Fruit fly (Drosophila melanogaster) whole organism, embryonic: Measurements from ENCODE around the gene CG6055.
A peak's percentile ranks its signal among the peaks of the same experiment; 100 is the strongest.

Source experiments
- ATbp ChIP-seq: fragments of 200-800 bp; sonication (Bioruptor generic); optimal IDR thresholded peaks from 2 replicates; lab custom pipeline; 2017; ENCODE audit warnings: missing biosample characterization, mild to moderate bottlenecking, missing genetic modification characterization, missing genetic modification reagents
- CG10321 ChIP-seq: fragments of 200-800 bp; sonication (Bioruptor generic); IDR thresholded peaks from 2 replicates; pipeline ENCODE4 v1.3.6; 2022; ENCODE audit warnings: missing biosample characterization, missing genetic modification characterization
- CG12659 ChIP-seq: fragments of 200-800 bp; sonication (Bioruptor generic); optimal IDR thresholded peaks from 3 replicates; lab custom pipeline; 2017; ENCODE audit warnings: mild to moderate bottlenecking, missing biosample characterization, missing genetic modification reagents, missing genetic modification characterization
- CG13894 ChIP-seq: fragments of 200-800 bp; sonication (Bioruptor generic); optimal IDR thresholded peaks from 3 replicates; lab custom pipeline; 2018; ENCODE audit warnings: missing biosample characterization, mild to moderate bottlenecking, missing genetic modification characterization, moderate library complexity
- CG15011 ChIP-seq: fragments of 200-800 bp; sonication (Bioruptor generic); optimal IDR thresholded peaks from 3 replicates; lab custom pipeline; 2018; ENCODE audit warnings: missing biosample characterization, mild to moderate bottlenecking, missing genetic modification characterization
- CG15514 ChIP-seq: fragments of 200-800 bp; sonication (Bioruptor generic); optimal IDR thresholded peaks from 3 replicates; lab custom pipeline; 2017; ENCODE audit warnings: missing biosample characterization, missing genetic modification characterization, mild to moderate bottlenecking, moderate library complexity, missing genetic modification reagents
- CG17912 ChIP-seq: fragments of 200-800 bp; sonication (Bioruptor generic); optimal IDR thresholded peaks from 2 replicates; lab custom pipeline; 2018; ENCODE audit warnings: missing biosample characterization, mild to moderate bottlenecking, missing genetic modification characterization
- CG2875 ChIP-seq: fragments of 200-800 bp; sonication (Bioruptor generic); optimal IDR thresholded peaks from 2 replicates; lab custom pipeline; 2017; ENCODE audit warnings: missing biosample characterization, mild to moderate bottlenecking, missing genetic modification characterization, missing genetic modification reagents
- CG32532 ChIP-seq: fragments of 200-800 bp; sonication (Bioruptor generic); IDR thresholded peaks from 2 replicates; pipeline ENCODE4 v1.3.6; 2022; ENCODE audit warnings: missing biosample characterization, missing genetic modification characterization
- CG33213 ChIP-seq: fragments of 200-800 bp; sonication (Bioruptor generic); optimal IDR thresholded peaks from 3 replicates; lab custom pipeline; 2016; ENCODE audit warnings: missing biosample characterization, missing genetic modification characterization
- CG4617 ChIP-seq: fragments of 200-800 bp; sonication (Bioruptor generic); optimal IDR thresholded peaks from 3 replicates; lab custom pipeline; 2016; ENCODE audit warnings: missing biosample characterization, missing genetic modification characterization, borderline replicate concordance
- CG9215 ChIP-seq: fragments of 200-800 bp; sonication (Bioruptor generic); IDR thresholded peaks from 2 replicates; pipeline ENCODE4 v1.3.6; 2022; ENCODE audit warnings: missing biosample characterization, missing genetic modification characterization
- CG9609 ChIP-seq: fragments of 200-800 bp; sonication (Bioruptor generic); optimal IDR thresholded peaks from 3 replicates; lab custom pipeline; 2016; ENCODE audit warnings: missing biosample characterization, missing genetic modification characterization
- CG9727 ChIP-seq: fragments of 200-800 bp; sonication (Bioruptor generic); optimal IDR thresholded peaks from 3 replicates; lab custom pipeline; 2017; ENCODE audit warnings: missing biosample characterization, mild to moderate bottlenecking, missing genetic modification characterization
- D19B ChIP-seq: fragments of 200-800 bp; sonication (Bioruptor generic); optimal IDR thresholded peaks from 2 replicates; lab custom pipeline; 2017; ENCODE audit warnings: missing biosample characterization, mild to moderate bottlenecking, missing genetic modification characterization
- Dfd ChIP-seq, 2 experiments: fragments of >200 bp; optimal IDR thresholded peaks; 2 replicates each; lab custom pipeline; 2017; ENCODE audit warnings: missing biosample characterization in 2 of 2, missing genetic modification characterization in 2 of 2
- Doc2 ChIP-seq: fragments of 200-800 bp; sonication (Bioruptor generic); IDR thresholded peaks from 2 replicates; pipeline ENCODE4 v1.3.6; 2022; ENCODE audit warnings: missing biosample characterization, missing genetic modification characterization
- Hmr ChIP-seq: fragments of 200-800 bp; sonication (Bioruptor generic); optimal IDR thresholded peaks from 3 replicates; lab custom pipeline; 2017; ENCODE audit warnings: mild to moderate bottlenecking, missing biosample characterization, missing genetic modification reagents, missing genetic modification characterization
- Hr51 ChIP-seq, 2 experiments: fragments of 200-800 bp; sonication (Bioruptor generic); optimal IDR thresholded peaks; 2 replicates in 1 of 2; 3 replicates in 1 of 2; lab custom pipeline; 2016 to 2018; ENCODE audit warnings: missing biosample characterization in 2 of 2, missing genetic modification characterization in 2 of 2, mild to moderate bottlenecking in 1 of 2, moderate library complexity in 1 of 2
- Hr78 ChIP-seq, 2 experiments: fragments of 200-800 bp in 1 of 2; fragments of >200 bp in 1 of 2; sonication (Bioruptor generic) in 1 of 2; optimal IDR thresholded peaks; 2 replicates each; lab custom pipeline; 2017 to 2019; ENCODE audit warnings: missing biosample characterization in 2 of 2, missing genetic modification characterization in 2 of 2, mild to moderate bottlenecking in 1 of 2, moderate library complexity in 1 of 2
- Jarid2 ChIP-seq: fragments of 200-800 bp; sonication (Bioruptor generic); optimal IDR thresholded peaks from 3 replicates; lab custom pipeline; 2017; ENCODE audit warnings: mild to moderate bottlenecking, missing biosample characterization, missing genetic modification reagents, missing genetic modification characterization
- Med ChIP-seq: fragments of 200-800 bp; sonication (Bioruptor generic); peaks from one replicate; lab custom pipeline; 2016; ENCODE audit warnings: missing biosample characterization, missing genetic modification characterization, mild to moderate bottlenecking, inconsistent platforms, moderate library complexity
- Meics ChIP-seq: fragments of 200-800 bp; sonication (Bioruptor generic); optimal IDR thresholded peaks from 2 replicates; lab custom pipeline; 2017; ENCODE audit warnings: missing biosample characterization, mild to moderate bottlenecking, missing genetic modification characterization
- NC2β ChIP-seq: fragments of 200-800 bp; sonication (Bioruptor generic); optimal IDR thresholded peaks from 2 replicates; lab custom pipeline; 2016; ENCODE audit warnings: missing biosample characterization, missing genetic modification characterization
- Sox102F ChIP-seq: fragments of 200-800 bp; sonication (Bioruptor generic); optimal IDR thresholded peaks from 2 replicates; lab custom pipeline; 2018; ENCODE audit warnings: missing biosample characterization, mild to moderate bottlenecking, missing genetic modification characterization, moderate library complexity
- Tbp ChIP-seq: fragments of >200 bp; optimal IDR thresholded peaks from 2 replicates; lab custom pipeline; 2018; ENCODE audit warnings: missing biosample characterization, missing genetic modification characterization
- Trl ChIP-seq, 3 experiments: fragments of >200 bp in 2 of 3; fragments of 200-800 bp in 1 of 3; sonication (Bioruptor generic) in 1 of 3; optimal IDR thresholded peaks; 2 replicates in 1 of 3; 3 replicates in 2 of 3; lab custom pipeline; 2016 to 2017; ENCODE audit warnings: missing biosample characterization in 1 of 3, missing genetic modification characterization in 1 of 3
- Usf ChIP-seq: fragments of 200-800 bp; sonication (Bioruptor generic); optimal IDR thresholded peaks from 2 replicates; lab custom pipeline; 2017; ENCODE audit warnings: missing genotype, missing biosample characterization, missing genetic modification characterization
- Vsx1 ChIP-seq: fragments of 200-800 bp; sonication (Bioruptor generic); optimal IDR thresholded peaks from 2 replicates; lab custom pipeline; 2017; ENCODE audit warnings: missing biosample characterization, mild to moderate bottlenecking, missing genetic modification characterization, missing genetic modification reagents
- YL-1 ChIP-seq: fragments of 200-800 bp; sonication (Bioruptor generic); optimal IDR thresholded peaks from 3 replicates; lab custom pipeline; 2017; ENCODE audit warnings: missing biosample characterization, mild to moderate bottlenecking, missing genetic modification characterization
- ap ChIP-seq: fragments of 200-800 bp; sonication (Bioruptor generic); IDR thresholded peaks from 2 replicates; pipeline ENCODE4 v1.3.6; 2022; ENCODE audit warnings: missing biosample characterization, missing genetic modification characterization
- bsh ChIP-seq, 2 experiments: fragments of 200-800 bp; sonication (Bioruptor generic); optimal IDR thresholded peaks; 2 replicates each; lab custom pipeline; 2017 to 2018; ENCODE audit warnings: mild to moderate bottlenecking in 2 of 2, missing biosample characterization in 2 of 2, missing genetic modification characterization in 2 of 2, moderate library complexity in 1 of 2
- cato ChIP-seq: fragments of 200-800 bp; sonication (Bioruptor generic); optimal IDR thresholded peaks from 2 replicates; lab custom pipeline; 2016; ENCODE audit warnings: missing biosample characterization, missing genetic modification characterization, borderline replicate concordance
- da ChIP-seq: fragments of 200-800 bp; sonication (Bioruptor generic); optimal IDR thresholded peaks from 2 replicates; lab custom pipeline; 2016; ENCODE audit warnings: missing biosample characterization, missing genetic modification characterization
- esg ChIP-seq: fragments of 200-800 bp; sonication (Bioruptor generic); conservative IDR thresholded peaks from 2 replicates; pipeline ENCODE4 v1.3.6; 2022; ENCODE audit warnings: missing biosample characterization, missing genetic modification characterization
- eve ChIP-seq, 2 experiments: fragments of >200 bp; optimal IDR thresholded peaks; 2 replicates each; lab custom pipeline; 2017; ENCODE audit warnings: missing biosample characterization in 2 of 2, missing genetic modification characterization in 2 of 2
- gcm2 ChIP-seq: fragments of 200-800 bp; sonication (Bioruptor generic); optimal IDR thresholded peaks from 2 replicates; lab custom pipeline; 2016; ENCODE audit warnings: missing biosample characterization, missing genetic modification characterization
- grau ChIP-seq: fragments of 200-800 bp; optimal IDR thresholded peaks from 3 replicates; lab custom pipeline; 2019; ENCODE audit warnings: missing biosample characterization, mild to moderate bottlenecking, missing genetic modification characterization, moderate library complexity
- jumu ChIP-seq: fragments of 200-800 bp; sonication (Bioruptor generic); optimal IDR thresholded peaks from 3 replicates; lab custom pipeline; 2016; ENCODE audit warnings: missing biosample characterization, missing genetic modification characterization
- lab ChIP-seq: fragments of 200-800 bp; sonication (Bioruptor generic); optimal IDR thresholded peaks from 3 replicates; lab custom pipeline; 2017; ENCODE audit warnings: missing biosample characterization, missing genetic modification characterization, mild to moderate bottlenecking, moderate library complexity, missing genetic modification reagents
- mirr ChIP-seq: fragments of 200-800 bp; sonication (Bioruptor generic); optimal IDR thresholded peaks from 3 replicates; lab custom pipeline; 2018; ENCODE audit warnings: missing biosample characterization, mild to moderate bottlenecking, missing genetic modification characterization
- p53 ChIP-seq: fragments of 200-800 bp; sonication (Bioruptor generic); optimal IDR thresholded peaks from 2 replicates; lab custom pipeline; 2016; ENCODE audit warnings: missing biosample characterization, missing genetic modification characterization
- sisA ChIP-seq: fragments of 200-800 bp; sonication (Bioruptor generic); IDR thresholded peaks from 2 replicates; pipeline ENCODE4 v1.3.6; 2022; ENCODE audit warnings: missing biosample characterization, missing genetic modification characterization
- ssp ChIP-seq: fragments of 200-800 bp; sonication (Bioruptor generic); IDR thresholded peaks from 2 replicates; pipeline ENCODE4 v1.3.6; 2022; ENCODE audit warnings: missing biosample characterization, missing genetic modification characterization
- ttk ChIP-seq: fragments of 200-800 bp; sonication (Bioruptor generic); IDR thresholded peaks from 2 replicates; pipeline ENCODE4 v2.1.2; 2022; ENCODE audit warnings: missing biosample characterization, missing genetic modification characterization
- unpg ChIP-seq: fragments of 200-800 bp; sonication (Bioruptor generic); optimal IDR thresholded peaks from 3 replicates; lab custom pipeline; 2018; ENCODE audit warnings: missing biosample characterization, mild to moderate bottlenecking, missing genetic modification characterization, moderate library complexity
- zen2 ChIP-seq: fragments of 200-800 bp; sonication (Bioruptor generic); IDR thresholded peaks from 3 replicates; pipeline ENCODE4 v1.3.6; 2022; ENCODE audit warnings: missing biosample characterization, missing genetic modification characterization; ENCODE audit not compliant: partially characterized antibody

CG6055 gene

dm6 chr2L:7433957-7434736, 32.2 kb upstream of the CG6055 start (continued):
- TF ChIP-seq grau: peak; percentile 86
- peak; percentile 84 for TF ChIP-seq CG32532
- peak; percentile 74 for TF ChIP-seq unpg (GFP tag; lab: Kevin White, UChicago)
- peak; percentile 41 for TF ChIP-seq ATbp (GFP tag; lab: Kevin White, UChicago)
- TF ChIP-seq CG17912 (GFP tag; lab: Kevin White, UChicago): no peak
- no peak for TF ChIP-seq cato
- peak; percentile 80 for TF ChIP-seq Meics
- peak in 1 of 2 experiments; percentile 65 for TF ChIP-seq bsh (GFP tag; optimal IDR thresholded peaks at IDR 0.05; lab: Kevin White, UChicago)
- TF ChIP-seq CG33213 (GFP tag; lab: Kevin White, UChicago): no peak
- TF ChIP-seq sisA: peak; percentile 74
- peak; percentile 50 for TF ChIP-seq CG15011 (GFP tag; lab: Kevin White, UChicago)
- TF ChIP-seq zen2 (GFP tag; lab: Robert Waterston, UW): no peak
- peak; percentile 91 for TF ChIP-seq Med (GFP tag; lab: Kevin White, UChicago)
- peak; percentile 75 for TF ChIP-seq CG13894 (tag; lab: Kevin White, UChicago)
- peak; percentile 59 for TF ChIP-seq Vsx1 (GFP tag; lab: Kevin White, UChicago)
- TF ChIP-seq ssp: peak; percentile 68
- TF ChIP-seq CG2875: peak; percentile 26
- TF ChIP-seq Dfd (GFP tag; optimal IDR thresholded peaks at IDR 0.05; lab: Kevin White, UChicago): no peak
- no peak for TF ChIP-seq NC2β (GFP tag; lab: Kevin White, UChicago)
- TF ChIP-seq CG9609 (GFP tag; lab: Kevin White, UChicago): no peak
- TF ChIP-seq ttk (GFP tag; lab: Robert Waterston, UW): peak; percentile 75
- TF ChIP-seq CG10321 (GFP tag; lab: Robert Waterston, UW): peak; percentile 46; the same call in 1 of the 2 replicates
- peak in 1 of 2 experiments; percentile 60 for TF ChIP-seq Hr78 (GFP tag; optimal IDR thresholded peaks at IDR 0.05; lab: Kevin White, UChicago)
- TF ChIP-seq Trl (optimal IDR thresholded peaks at IDR 0.05; lab: Kevin White, UChicago): no peak
- TF ChIP-seq Trl (GFP tag; optimal IDR thresholded peaks at IDR 0.05; lab: Kevin White, UChicago): no peak
- peak; percentile 56; the same call in 1 of the 2 replicates for TF ChIP-seq ap (GFP tag; lab: Robert Waterston, UW)
- TF ChIP-seq mirr (GFP tag; lab: Kevin White, UChicago): peak; percentile 82
- peak; percentile 49 for TF ChIP-seq Usf (GFP tag; lab: Kevin White, UChicago)
- peak; percentile 94 for TF ChIP-seq D19B
- TF ChIP-seq Hr51 (GFP tag; optimal IDR thresholded peaks at IDR 0.05; lab: Kevin White, UChicago): peak; percentile 48 to 84
- TF ChIP-seq CG12659: peak; percentile 87
- peak; percentile 79 for TF ChIP-seq esg
- TF ChIP-seq Jarid2 (GFP tag; lab: Kevin White, UChicago): peak; percentile 7
- TF ChIP-seq lab: peak; percentile 86
- TF ChIP-seq Doc2: no peak
- TF ChIP-seq CG9215 (GFP tag; lab: Robert Waterston, UW): peak; percentile 73
- no peak for TF ChIP-seq CG4617 (GFP tag; lab: Kevin White, UChicago)
- TF ChIP-seq eve (GFP tag; optimal IDR thresholded peaks at IDR 0.05; lab: Kevin White, UChicago): peak in 1 of 2 experiments; percentile 56
- peak; percentile 79 for TF ChIP-seq Sox102F (GFP tag; lab: Kevin White, UChicago)
- TF ChIP-seq CG9727: peak; percentile 82
- TF ChIP-seq da: no peak
- TF ChIP-seq jumu (GFP tag; lab: Kevin White, UChicago): no peak
- TF ChIP-seq Tbp (GFP tag; lab: Kevin White, UChicago): no peak
- TF ChIP-seq gcm2 (GFP tag; lab: Kevin White, UChicago): no peak
- TF ChIP-seq Hmr (GFP tag; lab: Kevin White, UChicago): peak; percentile 93
- no peak for TF ChIP-seq YL-1
- peak; percentile 48 for TF ChIP-seq CG15514 (GFP tag; lab: Kevin White, UChicago)
- no peak for TF ChIP-seq p53 (GFP tag; lab: Kevin White, UChicago)
